Fruit fly (Drosophila melanogaster) whole organism: ENCODE measurements around the gene Ilp6.

Experiments
- Dll ChIP-seq: fragments of >200 bp; optimal IDR thresholded peaks from 2 replicates; lab custom pipeline; 2017
- EcR ChIP-seq, 2 experiments: fragments of >200 bp; optimal IDR thresholded peaks; 2 replicates each; lab custom pipeline; 2017; ENCODE audit warnings: missing biosample characterization in 2 of 2, missing genetic modification characterization in 2 of 2, missing genetic modification reagents in 2 of 2
- pan ChIP-seq: fragments of >200 bp; optimal IDR thresholded peaks from 2 replicates; lab custom pipeline; 2017
- psq ChIP-seq: fragments of >200 bp; optimal IDR thresholded peaks from 2 replicates; lab custom pipeline; 2017
- usp ChIP-seq: fragments of >200 bp; optimal IDR thresholded peaks from 2 replicates; lab custom pipeline; 2017; ENCODE audit warnings: missing biosample characterization, missing genetic modification characterization, mixed read lengths

DNA sequence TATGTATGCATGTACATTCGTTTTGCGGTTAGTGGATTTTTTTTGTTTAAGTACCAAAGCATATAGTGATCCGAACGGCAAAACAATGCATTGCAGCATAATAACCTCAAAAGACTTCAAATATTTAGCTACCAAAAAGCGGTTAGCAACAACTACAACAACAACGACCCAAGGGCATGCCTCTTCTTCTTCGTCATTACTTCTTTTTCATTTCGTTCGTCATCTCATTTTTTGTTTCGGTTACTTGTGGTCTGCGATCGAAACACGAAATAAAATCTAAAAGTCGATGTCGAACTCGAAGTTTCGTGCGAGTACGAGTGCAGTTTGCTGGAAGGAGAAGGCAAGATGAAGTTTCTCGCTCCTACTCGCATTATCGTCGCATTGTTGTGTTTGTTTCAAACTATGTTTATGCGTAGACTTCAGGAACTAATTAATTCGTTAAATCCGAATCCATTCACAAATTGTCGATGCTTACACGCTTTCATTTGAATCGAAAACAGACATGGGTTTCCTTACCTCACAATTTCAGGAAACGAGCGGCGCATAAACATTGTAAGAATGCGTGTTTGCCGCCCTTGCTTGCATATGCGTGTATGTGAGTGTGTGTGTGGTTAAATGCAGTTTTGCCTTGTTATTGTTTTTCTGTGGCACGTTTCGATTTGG is 35.6 kb downstream of the Ilp6 start:
- TF ChIP-seq psq (lab: Kevin White, UChicago), result no peak
- no peak for TF ChIP-seq pan
- TF ChIP-seq EcR (GFP tag; optimal IDR thresholded peaks at IDR 0.05; lab: Kevin White, UChicago), result no peak
- no peak for TF ChIP-seq usp (GFP tag; lab: Kevin White, UChicago)
- TF ChIP-seq Dll (lab: Kevin White, UChicago), result no peak
